Worm (Caenorhabditis elegans): ENCODE results near the gene plc-2.
"Not testable (repeated sequence)": the region's sequence is repeated elsewhere in the genome, so short reads cannot be mapped to it uniquely, and the experiment has no call there.

DNA sequence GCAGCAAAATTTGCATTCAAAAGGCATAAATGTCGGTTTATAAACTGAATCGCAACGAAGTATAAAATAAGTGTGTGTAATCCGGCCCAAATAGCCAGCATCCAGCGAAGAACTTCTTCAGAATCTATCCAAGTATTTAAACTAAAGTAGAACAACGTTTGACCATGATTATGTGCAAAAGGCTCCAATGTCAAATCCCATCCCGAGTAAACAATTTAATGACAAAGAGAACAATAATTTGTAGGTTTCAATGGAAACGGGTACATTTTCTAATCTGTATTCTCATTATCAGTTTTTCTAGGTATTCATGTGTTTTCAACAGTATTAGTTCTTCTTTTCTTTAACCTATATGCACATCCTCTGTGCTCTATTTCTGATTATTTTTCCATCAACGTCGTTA is 15.3 kb downstream of the plc-2 start, which contains the start of gene C41G6.12:
- TF ChIP-seq peb-1 (tag; optimal IDR thresholded peaks at IDR 0.05); R02D3.7 (tag; optimal IDR thresholded peaks at IDR 0.05); lsy-2 (tag; optimal IDR thresholded peaks at IDR 0.05); elt-3 (tag; optimal IDR thresholded peaks at IDR 0.05); lin-39 (tag; optimal IDR thresholded peaks at IDR 0.05); lin-11 (tag; optimal IDR thresholded peaks at IDR 0.05); fos-1 (tag; optimal IDR thresholded peaks at IDR 0.05); unc-39 (tag; optimal IDR thresholded peaks at IDR 0.05); skn-1 (tag; optimal IDR thresholded peaks at IDR 0.05); nhr-12 (tag; optimal IDR thresholded peaks at IDR 0.05); ceh-82 (tag; optimal IDR thresholded peaks at IDR 0.05); unc-62 (GFP tag; optimal IDR thresholded peaks at IDR 0.05); Y55F3AM.14 (GFP tag; optimal IDR thresholded peaks at IDR 0.05); mdl-1 (tag; optimal IDR thresholded peaks at IDR 0.05): not testable (repeated sequence)

All from whole organism, L2 larva.